Worm (Caenorhabditis elegans) whole organism, midembryonic: Measurements from ENCODE around the gene F20E11.18.

Source experiments
- cog-1 ChIP-seq: sonication (generic microtip); optimal IDR thresholded peaks from 2 replicates; lab custom pipeline; 2016; ENCODE audit warnings: missing genetic modification characterization, missing compliant biosample characterization
- flt-1 ChIP-seq: fragments of 200-800 bp; sonication (Bioruptor generic); IDR thresholded peaks from 2 replicates; pipeline ENCODE4 v1.3.6; 2022; ENCODE audit warnings: missing genetic modification characterization, missing compliant biosample characterization
- med-1 ChIP-seq: sonication (generic microtip); optimal IDR thresholded peaks from 2 replicates; lab custom pipeline; 2017; ENCODE audit warnings: missing genetic modification characterization, mild to moderate bottlenecking, missing compliant biosample characterization, antibody characterized with exemption, missing genetic modification reagents; ENCODE audit not compliant: insufficient read depth
- ref-1 ChIP-seq: fragments of 200-800 bp; sonication (Bioruptor generic); conservative IDR thresholded peaks from 2 replicates; pipeline ENCODE4 v1.3.6; 2022; ENCODE audit warnings: missing genetic modification reagents, missing genetic modification characterization, missing compliant biosample characterization
- tab-1 ChIP-seq: fragments of 200-800 bp; sonication (Bioruptor generic); IDR thresholded peaks from 2 replicates; pipeline ENCODE4 v1.3.6; 2022; ENCODE audit warnings: missing genetic modification characterization, missing compliant biosample characterization
- ztf-23 ChIP-seq: fragments of 200-800 bp; sonication (Bioruptor generic); IDR thresholded peaks from 2 replicates; pipeline ENCODE4 v1.3.6; 2022; ENCODE audit warnings: missing genetic modification reagents, missing genetic modification characterization, missing compliant biosample characterization
- ztf-29 ChIP-seq: fragments of 200-800 bp; sonication (Bioruptor generic); IDR thresholded peaks from 2 replicates; pipeline ENCODE4 v1.3.6; 2022; ENCODE audit warnings: missing genetic modification reagents, missing genetic modification characterization, missing compliant biosample characterization

DNA sequence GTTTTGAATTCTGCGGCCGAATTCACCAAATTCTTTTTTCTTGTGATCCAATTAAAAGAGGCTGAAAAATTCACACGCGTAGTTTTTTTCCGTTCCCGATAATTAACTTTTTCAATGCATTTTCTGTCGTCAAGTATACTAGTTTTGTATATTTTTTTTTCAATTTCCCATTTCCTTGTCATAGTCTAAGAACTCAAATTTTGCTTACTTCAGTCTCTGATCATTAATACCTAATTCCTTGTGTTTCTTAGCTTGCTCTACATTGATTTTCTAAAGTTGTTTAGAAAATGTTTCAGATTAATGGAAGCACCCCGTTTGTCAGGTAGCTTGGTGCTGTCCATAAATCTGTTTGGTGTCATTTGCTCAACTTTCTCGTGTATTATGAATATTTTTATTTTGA is 5.5 kb downstream of the F20E11.18 start, which contains the start of gene srbc-27:
- no peak for TF ChIP-seq med-1 (GFP tag; lab: Kevin White, UChicago)
- TF ChIP-seq tab-1 (GFP tag; lab: Robert Waterston, UW) = no peak
- TF ChIP-seq cog-1 (tag; lab: Kevin White, UChicago) = no peak
- no peak for TF ChIP-seq flt-1 (GFP tag; lab: Robert Waterston, UW)
- TF ChIP-seq ref-1 (GFP tag; lab: Robert Waterston, UW) = no peak
- TF ChIP-seq ztf-29 (GFP tag; lab: Robert Waterston, UW) = no peak
- no peak for TF ChIP-seq ztf-23 (GFP tag; lab: Robert Waterston, UW)
